Worm (Caenorhabditis elegans) whole organism, L2 larva: Measurements from ENCODE around the gene cutl-27.

Source experiments
- fos-1 ChIP-seq: fragments of 150-350 bp; optimal IDR thresholded peaks from 2 replicates; lab custom pipeline; 2014; ENCODE audit warnings: missing biosample characterization, missing genetic modification characterization
- mab-5 ChIP-seq: fragments of 150-350 bp; optimal IDR thresholded peaks from 2 replicates; lab custom pipeline; 2014; ENCODE audit warnings: missing biosample characterization, missing genetic modification characterization
- nhr-11 ChIP-seq: fragments of 150-350 bp; optimal IDR thresholded peaks from 2 replicates; lab custom pipeline; 2014; ENCODE audit warnings: missing biosample characterization, missing genetic modification characterization

DNA sequence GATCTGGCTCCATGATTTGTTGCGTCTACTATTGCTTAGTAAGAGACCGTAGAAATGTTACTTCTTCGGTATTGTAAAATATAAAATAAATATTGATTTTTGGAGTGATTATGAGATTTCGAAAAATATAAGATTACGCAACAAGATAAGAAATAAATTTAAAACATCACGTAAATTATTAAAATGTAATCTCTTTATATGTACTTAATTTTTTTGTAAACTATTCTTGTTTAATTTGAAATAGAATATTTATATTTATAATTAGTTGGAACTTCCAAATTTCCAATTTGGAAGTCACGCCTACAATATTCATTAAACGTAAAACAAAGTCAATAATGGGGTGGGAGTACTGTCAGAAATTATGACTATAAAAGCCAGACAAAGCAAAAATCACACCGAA lies 44.9 kb upstream of the cutl-27 start, which contains the start of gene M117.4:
- no peak for TF ChIP-seq mab-5 (tag; lab: Kevin White, UChicago)
- TF ChIP-seq nhr-11 (tag; lab: Kevin White, UChicago): no peak
- TF ChIP-seq fos-1 (tag; lab: Kevin White, UChicago): no peak
